Fruit fly (Drosophila melanogaster): Measurements from ENCODE around the gene GCS1.
A peak's percentile ranks its signal among the peaks of the same experiment; 100 is the strongest.

Gene GCS1

DNA sequence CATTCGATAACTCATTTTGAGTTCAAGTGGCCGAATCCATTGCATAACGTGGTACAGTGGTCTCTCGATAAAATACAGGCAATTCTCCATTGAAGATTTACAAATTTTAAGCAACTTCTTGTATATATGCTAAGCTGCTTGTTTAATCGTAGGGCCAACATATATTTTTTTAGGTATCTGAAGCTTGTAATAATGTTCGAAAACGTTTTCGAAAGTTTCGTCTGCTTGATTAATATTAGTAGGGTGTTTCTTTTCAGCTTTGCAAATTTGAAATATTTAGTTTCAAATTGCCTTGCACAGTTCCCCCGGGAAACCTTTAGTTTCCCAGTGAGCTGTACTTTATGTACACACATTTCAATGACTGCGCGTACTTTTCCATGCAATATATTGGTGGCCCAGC lies 31.9 kb upstream of the GCS1 start (continued):
- TF ChIP-seq CG11247 (GFP tag; IDR thresholded peaks at IDR 0.05), result no peak
- TF ChIP-seq trem (tag; optimal IDR thresholded peaks at IDR 0.05), result no peak
- no peak for TF ChIP-seq CG2712 (tag; optimal IDR thresholded peaks at IDR 0.05)
- no peak for TF ChIP-seq Nf-YA (GFP tag; IDR thresholded peaks at IDR 0.05)
- no peak for TF ChIP-seq B-H1 (GFP tag; IDR thresholded peaks at IDR 0.05)
- peak; percentile 5 for TF ChIP-seq lab (GFP tag; optimal IDR thresholded peaks at IDR 0.05)
- no peak for TF ChIP-seq ara (GFP tag; IDR thresholded peaks at IDR 0.05)
- no peak for TF ChIP-seq tgo (GFP tag; IDR thresholded peaks at IDR 0.05)
- TF ChIP-seq HLHmδ (GFP tag; optimal IDR thresholded peaks at IDR 0.05), result no peak
- TF ChIP-seq CG16815 (GFP tag; optimal IDR thresholded peaks at IDR 0.05), result no peak
- no peak for TF ChIP-seq CG16813 (GFP tag; IDR thresholded peaks at IDR 0.05; ENCODE audit: partially characterized antibody)
- no peak for TF ChIP-seq CG42726 (GFP tag; IDR thresholded peaks at IDR 0.05; ENCODE audit: partially characterized antibody)
- peak; percentile 61 for TF ChIP-seq grau (tag; optimal IDR thresholded peaks at IDR 0.05)
- no peak for TF ChIP-seq cas (GFP tag; IDR thresholded peaks at IDR 0.05)
- TF ChIP-seq Optix (GFP tag; IDR thresholded peaks at IDR 0.05), result no peak
- no peak for TF ChIP-seq CG14014 (GFP tag; IDR thresholded peaks at IDR 0.05)
- TF ChIP-seq vnd (GFP tag; IDR thresholded peaks at IDR 0.05; ENCODE audit: partially characterized antibody), result no peak
- TF ChIP-seq H15 (GFP tag; IDR thresholded peaks at IDR 0.05), result no peak
- TF ChIP-seq CG12391 (tag; optimal IDR thresholded peaks at IDR 0.05), result no peak
- TF ChIP-seq Taf1 (GFP tag; IDR thresholded peaks at IDR 0.05), result no peak
- TF ChIP-seq ap (GFP tag; IDR thresholded peaks at IDR 0.05), result no peak
- no peak for TF ChIP-seq prd (optimal IDR thresholded peaks at IDR 0.05)
- TF ChIP-seq prd (GFP tag; IDR thresholded peaks at IDR 0.05), result no peak
- TF ChIP-seq tx (GFP tag; optimal IDR thresholded peaks at IDR 0.05), result no peak
- no peak for TF ChIP-seq Dip2 (GFP tag; IDR thresholded peaks at IDR 0.05)
- peak; percentile 75 for TF ChIP-seq sens (GFP tag)
- TF ChIP-seq Dll (GFP tag; IDR thresholded peaks at IDR 0.05; ENCODE audit: partially characterized antibody), result no peak
- no peak for TF ChIP-seq Asciz (GFP tag; optimal IDR thresholded peaks at IDR 0.05)
- TF ChIP-seq NfI (GFP tag; optimal IDR thresholded peaks at IDR 0.05), result no peak
- TF ChIP-seq ind (GFP tag; optimal IDR thresholded peaks at IDR 0.05), result peak; percentile 16
- no peak for TF ChIP-seq CG12769 (tag; optimal IDR thresholded peaks at IDR 0.05)
- TF ChIP-seq CG11398 (GFP tag; optimal IDR thresholded peaks at IDR 0.05), result no peak
- TF ChIP-seq HmgD (GFP tag; optimal IDR thresholded peaks at IDR 0.05), result no peak
- no peak for TF ChIP-seq CG17912 (GFP tag; optimal IDR thresholded peaks at IDR 0.05)
- TF ChIP-seq CG2199 (GFP tag; IDR thresholded peaks at IDR 0.05), result no peak
- no peak for TF ChIP-seq CG15514 (GFP tag; optimal IDR thresholded peaks at IDR 0.05)
- no peak for TF ChIP-seq ranshi (GFP tag; IDR thresholded peaks at IDR 0.05)
- no peak for TF ChIP-seq Dp (GFP tag; optimal IDR thresholded peaks at IDR 0.05)
- TF ChIP-seq CoRest (tag; optimal IDR thresholded peaks at IDR 0.05), result peak; percentile 36
- peak; percentile 2 for TF ChIP-seq Blimp-1 (GFP tag; optimal IDR thresholded peaks at IDR 0.05)
- TF ChIP-seq CG9609 (GFP tag; optimal IDR thresholded peaks at IDR 0.05), result no peak
- no peak for TF ChIP-seq yki (optimal IDR thresholded peaks at IDR 0.05)

DNA sequence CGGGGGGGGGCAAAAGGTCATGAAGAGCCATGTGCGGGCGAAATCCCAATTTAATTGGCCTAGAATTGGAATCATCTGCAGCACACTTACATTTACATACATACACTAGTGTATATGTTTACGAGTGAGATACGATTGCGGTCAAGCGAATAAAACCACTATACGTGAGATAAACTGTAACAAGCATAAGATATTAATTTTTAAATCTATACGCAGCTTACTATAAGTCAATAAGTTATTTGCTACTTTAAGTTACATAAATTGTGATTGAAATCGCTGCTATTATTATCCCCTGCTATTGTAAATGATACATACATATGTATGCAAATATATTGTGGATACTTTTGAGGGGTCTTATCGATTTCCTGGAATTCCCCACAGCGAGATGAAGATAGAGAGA lies 31.3 kb upstream of the GCS1 start:
- TF ChIP-seq D19B (GFP tag; optimal IDR thresholded peaks at IDR 0.05) (no peak), chif (GFP tag; optimal IDR thresholded peaks at IDR 0.05) (no peak), Bdp1 (GFP tag; optimal IDR thresholded peaks at IDR 0.05) (no peak), CG4820 (GFP tag; optimal IDR thresholded peaks at IDR 0.05) (no peak), fru (optimal IDR thresholded peaks at IDR 0.05) (no peak), CG4424 (GFP tag; optimal IDR thresholded peaks at IDR 0.05) (no peak), croc (GFP tag; conservative IDR thresholded peaks at IDR 0.05) (no peak; the same call in 2 of the 3 replicates), CG33557 (GFP tag; optimal IDR thresholded peaks at IDR 0.05) (no peak), CG17385 (GFP tag; optimal IDR thresholded peaks at IDR 0.05) (peak; percentile 48), CG10979 (tag; optimal IDR thresholded peaks at IDR 0.05) (peak; percentile 23), CG3847 (GFP tag; IDR thresholded peaks at IDR 0.05) (peak; percentile 41), ranshi (GFP tag; IDR thresholded peaks at IDR 0.05) (peak; percentile 54; the same call in 1 of the 2 replicates), slou (GFP tag; optimal IDR thresholded peaks at IDR 0.05) (no peak), toy (GFP tag; IDR thresholded peaks at IDR 0.05) (no peak), CG9437 (GFP tag; optimal IDR thresholded peaks at IDR 0.05) (no peak)
